Fruit fly (Drosophila melanogaster) Kc167 (cell line): Measurements from ENCODE around the gene raptor.

Experiments
- Myc ChIP-seq: fragments of >200 bp; optimal IDR thresholded peaks from 2 replicates; lab custom pipeline; 2017; ENCODE audit warnings: missing external identifiers
- Sin3A ChIP-seq: fragments of >200 bp; optimal IDR thresholded peaks from 2 replicates; lab custom pipeline; 2018; ENCODE audit warnings: missing external identifiers
- h ChIP-seq: fragments of >200 bp; optimal IDR thresholded peaks from 3 replicates; lab custom pipeline; 2018; ENCODE audit warnings: missing external identifiers
- insv ChIP-seq: fragments of >200 bp; optimal IDR thresholded peaks from 3 replicates; lab custom pipeline; 2018; ENCODE audit warnings: missing external identifiers
- psq ChIP-seq: fragments of >200 bp; optimal IDR thresholded peaks from 2 replicates; lab custom pipeline; 2017; ENCODE audit warnings: missing external identifiers
- ttk ChIP-seq: sonication (Bioruptor generic); optimal IDR thresholded peaks from 2 replicates; lab custom pipeline; 2017; ENCODE audit warnings: missing external identifiers

raptor gene

dm6 chrX:6050282-6050934 lies 39.6 kb downstream of the raptor start, which contains the start of gene CG5921:
Gene CG5921, plus strand, starts transcription at chrX:6050828.
- no peak for TF ChIP-seq h (lab: Kevin White, UChicago)
- TF ChIP-seq insv = no peak
- TF ChIP-seq Myc = no peak
- no peak for TF ChIP-seq psq
- no peak for TF ChIP-seq Sin3A (lab: Kevin White, UChicago)
- no peak for TF ChIP-seq ttk

dm6 chrX:6039431-6040016 lies 50.5 kb downstream of the raptor start, which contains the start of gene CG5937:
Gene CG5937, plus strand, starts transcription at chrX:6040005.
- TF ChIP-seq Myc = no peak

dm6 chrX:6037180-6037946 lies 52.6 kb downstream of the raptor start, which contains the start of the genes rux and MCTS1:
Gene rux, minus strand, starts transcription at chrX:6037800.
Gene MCTS1, plus strand, starts transcription at chrX:6037892.
- no peak for TF ChIP-seq h (lab: Kevin White, UChicago)
- TF ChIP-seq Myc = no peak
- TF ChIP-seq insv = no peak
- no peak for TF ChIP-seq psq
- TF ChIP-seq ttk = no peak
- TF ChIP-seq Sin3A (lab: Kevin White, UChicago) = no peak

- TF ChIP-seq Myc (no peak), h (lab: Kevin White, UChicago) (no peak), psq (no peak), ttk (no peak), insv (no peak)
Measured at dm6 chrX:6035359-6035758, 54.6 kb downstream of the raptor start.

- TF ChIP-seq h (lab: Kevin White, UChicago) (no peak), Sin3A (lab: Kevin White, UChicago) (no peak), ttk (no peak), Myc (no peak), psq (no peak), insv (no peak)
Measured at dm6 chrX:6034741-6035140, 55.3 kb downstream of the raptor start.

dm6 chrX:6032826-6033225 lies 57.2 kb downstream of the raptor start:
- TF ChIP-seq ttk (no peak), psq (no peak), Sin3A (lab: Kevin White, UChicago) (no peak), Myc (no peak), h (lab: Kevin White, UChicago) (no peak), insv (no peak)
